Worm (Caenorhabditis elegans) whole organism, late embryonic: ENCODE data around the gene zmp-5.
A peak's percentile ranks its signal among the peaks of the same experiment; 100 is the strongest.

Experiments
- C08G9.2 ChIP-seq: sonication (generic microtip); optimal IDR thresholded peaks from 2 replicates; lab custom pipeline; 2016; ENCODE audit warnings: mild to moderate bottlenecking, missing genetic modification characterization, moderate library complexity, missing compliant biosample characterization
- C38D4.7 ChIP-seq: fragments of 200-800 bp; sonication (Bioruptor generic); optimal IDR thresholded peaks from 2 replicates; lab custom pipeline; 2018; ENCODE audit warnings: mild to moderate bottlenecking, missing genetic modification characterization, moderate library complexity, missing compliant biosample characterization
- K02D7.2 ChIP-seq: sonication (generic microtip); optimal IDR thresholded peaks from 2 replicates; lab custom pipeline; 2017; ENCODE audit warnings: mild to moderate bottlenecking, missing genetic modification characterization, missing compliant biosample characterization
- K09A11.1 ChIP-seq: sonication (generic microtip); optimal IDR thresholded peaks from 2 replicates; lab custom pipeline; 2017; ENCODE audit warnings: antibody characterized with exemption, mild to moderate bottlenecking, missing genetic modification characterization, missing compliant biosample characterization; ENCODE audit not compliant: insufficient read depth
- T23F11.4 ChIP-seq: fragments of 200-800 bp; sonication (Bioruptor generic); optimal IDR thresholded peaks from 2 replicates; lab custom pipeline; 2018; ENCODE audit warnings: mild to moderate bottlenecking, missing genetic modification characterization, missing compliant biosample characterization
- ahr-1 ChIP-seq: sonication (generic microtip); optimal IDR thresholded peaks from 2 replicates; lab custom pipeline; 2016; ENCODE audit warnings: missing genetic modification characterization, missing compliant biosample characterization
- ama-1 ChIP-seq: fragments of 150-350 bp; optimal IDR thresholded peaks from 2 replicates; lab custom pipeline; 2014
- ceh-14 ChIP-seq: sonication (generic microtip); optimal IDR thresholded peaks from 2 replicates; lab custom pipeline; 2016; ENCODE audit warnings: missing genotype, missing genetic modification characterization, missing compliant biosample characterization
- ceh-18 ChIP-seq: sonication (generic microtip); optimal IDR thresholded peaks from 2 replicates; lab custom pipeline; 2016; ENCODE audit warnings: missing genetic modification characterization, missing compliant biosample characterization
- ceh-19 ChIP-seq: fragments of 200-800 bp; sonication (Bioruptor generic); optimal IDR thresholded peaks from 2 replicates; lab custom pipeline; 2018; ENCODE audit warnings: mild to moderate bottlenecking, missing genetic modification characterization, missing compliant biosample characterization
- ceh-2 ChIP-seq: sonication (generic microtip); optimal IDR thresholded peaks from 2 replicates; lab custom pipeline; 2016; ENCODE audit warnings: missing genotype, missing genetic modification characterization, missing compliant biosample characterization
- ceh-22 ChIP-seq: sonication (generic microtip); optimal IDR thresholded peaks from 2 replicates; lab custom pipeline; 2017; ENCODE audit warnings: missing biosample characterization, missing genetic modification characterization
- ceh-24 ChIP-seq: sonication (generic microtip); optimal IDR thresholded peaks from 2 replicates; lab custom pipeline; 2016; ENCODE audit warnings: mild to moderate bottlenecking, missing genetic modification characterization, missing compliant biosample characterization
- ceh-31 ChIP-seq: sonication (generic microtip); optimal IDR thresholded peaks from 2 replicates; lab custom pipeline; 2016; ENCODE audit warnings: missing genetic modification characterization, missing compliant biosample characterization
- ceh-34 ChIP-seq: sonication (generic microtip); optimal IDR thresholded peaks from 2 replicates; lab custom pipeline; 2016; ENCODE audit warnings: mild to moderate bottlenecking, missing genetic modification characterization, missing compliant biosample characterization
- ceh-48 ChIP-seq: sonication (generic microtip); optimal IDR thresholded peaks from 2 replicates; lab custom pipeline; 2016; ENCODE audit warnings: missing genetic modification characterization, inconsistent platforms, missing compliant biosample characterization
- ceh-6 ChIP-seq: fragments of 200-800 bp; sonication (Bioruptor generic); optimal IDR thresholded peaks from 2 replicates; lab custom pipeline; 2018; ENCODE audit warnings: mild to moderate bottlenecking, missing genetic modification characterization, missing compliant biosample characterization
- che-1 ChIP-seq: sonication (generic microtip); optimal IDR thresholded peaks from 2 replicates; lab custom pipeline; 2016; ENCODE audit warnings: mild to moderate bottlenecking, missing genetic modification characterization, missing compliant biosample characterization
- dmd-4 ChIP-seq: sonication (generic microtip); optimal IDR thresholded peaks from 2 replicates; lab custom pipeline; 2016; ENCODE audit warnings: borderline replicate concordance, missing genetic modification characterization, missing compliant biosample characterization
- dve-1 ChIP-seq: sonication (generic microtip); optimal IDR thresholded peaks from 2 replicates; lab custom pipeline; 2017; ENCODE audit warnings: antibody characterized with exemption, mild to moderate bottlenecking, missing genetic modification characterization, missing compliant biosample characterization
- elt-2 ChIP-seq: sonication (generic microtip); optimal IDR thresholded peaks from 2 replicates; lab custom pipeline; 2016; ENCODE audit warnings: missing genetic modification reagents, missing genetic modification characterization, missing compliant biosample characterization
- elt-4 ChIP-seq: sonication (generic microtip); optimal IDR thresholded peaks from 2 replicates; lab custom pipeline; 2016; ENCODE audit warnings: missing genetic modification characterization, missing compliant biosample characterization
- eyg-1 ChIP-seq: sonication (generic microtip); optimal IDR thresholded peaks from 2 replicates; lab custom pipeline; 2016; ENCODE audit warnings: missing genotype, missing genetic modification characterization, missing compliant biosample characterization
- fkh-10 ChIP-seq: fragments of 150-350 bp; optimal IDR thresholded peaks from 2 replicates; lab custom pipeline; 2014; ENCODE audit warnings: missing biosample characterization, missing genetic modification reagents, missing genetic modification characterization
- fkh-6 ChIP-seq: sonication (generic microtip); optimal IDR thresholded peaks from 2 replicates; lab custom pipeline; 2016; ENCODE audit warnings: missing genetic modification characterization, missing compliant biosample characterization
- gmeb-2 ChIP-seq: sonication (generic microtip); optimal IDR thresholded peaks from 2 replicates; lab custom pipeline; 2016; ENCODE audit warnings: missing genetic modification characterization, inconsistent platforms, missing compliant biosample characterization
- hlh-13 ChIP-seq: fragments of 200-800 bp; sonication (Bioruptor generic); optimal IDR thresholded peaks from 2 replicates; lab custom pipeline; 2018; ENCODE audit warnings: mild to moderate bottlenecking, missing genetic modification characterization, missing compliant biosample characterization
- hlh-30 ChIP-seq: sonication (generic microtip); optimal IDR thresholded peaks from 2 replicates; lab custom pipeline; 2017; ENCODE audit warnings: antibody characterized with exemption, missing genetic modification characterization, missing compliant biosample characterization; ENCODE audit not compliant: insufficient read depth
- hlh-6 ChIP-seq: sonication (generic microtip); optimal IDR thresholded peaks from 2 replicates; lab custom pipeline; 2016; ENCODE audit warnings: missing genotype, missing genetic modification characterization, missing compliant biosample characterization
- hlh-8 ChIP-seq: sonication (generic microtip); optimal IDR thresholded peaks from 2 replicates; lab custom pipeline; 2016; ENCODE audit warnings: missing genotype, missing genetic modification characterization, missing compliant biosample characterization
- lim-6 ChIP-seq: sonication (generic microtip); optimal IDR thresholded peaks from 2 replicates; lab custom pipeline; 2016; ENCODE audit warnings: missing genetic modification characterization, missing compliant biosample characterization
- lin-11 ChIP-seq: fragments of 200-800 bp; sonication (Bioruptor generic); optimal IDR thresholded peaks from 2 replicates; lab custom pipeline; 2018; ENCODE audit warnings: mild to moderate bottlenecking, missing genetic modification characterization, missing compliant biosample characterization
- mec-3 ChIP-seq: sonication (generic microtip); optimal IDR thresholded peaks from 2 replicates; lab custom pipeline; 2016; ENCODE audit warnings: borderline replicate concordance, missing genetic modification characterization, missing compliant biosample characterization
- nfya-1 ChIP-seq: sonication (generic microtip); optimal IDR thresholded peaks from 2 replicates; lab custom pipeline; 2017; ENCODE audit warnings: missing genetic modification characterization, mild to moderate bottlenecking, missing compliant biosample characterization, antibody characterized with exemption, moderate library complexity
- npax-4 ChIP-seq: sonication (generic microtip); optimal IDR thresholded peaks from 2 replicates; lab custom pipeline; 2016; ENCODE audit warnings: missing genetic modification characterization, missing compliant biosample characterization
- pag-3 ChIP-seq: sonication (generic microtip); optimal IDR thresholded peaks from 2 replicates; lab custom pipeline; 2016; ENCODE audit warnings: missing compliant biosample characterization, missing genetic modification characterization, borderline replicate concordance
- pat-9 ChIP-seq: fragments of 200-800 bp; sonication (Bioruptor generic); optimal IDR thresholded peaks from 2 replicates; lab custom pipeline; 2018; ENCODE audit warnings: mild to moderate bottlenecking, missing genetic modification characterization, moderate library complexity, missing compliant biosample characterization
- pha-2 ChIP-seq: sonication (generic microtip); optimal IDR thresholded peaks from 2 replicates; lab custom pipeline; 2017; ENCODE audit warnings: mild to moderate bottlenecking, missing genetic modification characterization, missing compliant biosample characterization
- pha-4 ChIP-seq: fragments of 150-350 bp; optimal IDR thresholded peaks from 2 replicates; lab custom pipeline; 2018; ENCODE audit warnings: missing biosample characterization, missing genetic modification reagents, missing genetic modification characterization
- ref-2 ChIP-seq: sonication (generic microtip); optimal IDR thresholded peaks from 2 replicates; lab custom pipeline; 2016; ENCODE audit warnings: missing genetic modification characterization, missing compliant biosample characterization
- sdc-2 ChIP-seq: sonication (generic microtip); optimal IDR thresholded peaks from 2 replicates; lab custom pipeline; 2016; ENCODE audit warnings: missing genotype, missing genetic modification characterization, missing compliant biosample characterization
- sox-4 ChIP-seq: sonication (generic microtip); optimal IDR thresholded peaks from 2 replicates; lab custom pipeline; 2017; ENCODE audit warnings: mild to moderate bottlenecking, missing genetic modification characterization, inconsistent platforms, missing compliant biosample characterization
- tbx-2 ChIP-seq: sonication (generic microtip); optimal IDR thresholded peaks from 2 replicates; lab custom pipeline; 2016; ENCODE audit warnings: missing genetic modification characterization, missing compliant biosample characterization
- ttx-3 ChIP-seq: sonication (generic microtip); optimal IDR thresholded peaks from 2 replicates; lab custom pipeline; 2016; ENCODE audit warnings: missing genetic modification reagents, missing genetic modification characterization, missing compliant biosample characterization
- unc-42 ChIP-seq: sonication (generic microtip); optimal IDR thresholded peaks from 2 replicates; lab custom pipeline; 2016; ENCODE audit warnings: missing genotype, missing genetic modification characterization, missing compliant biosample characterization
- unc-55 ChIP-seq: sonication (generic microtip); optimal IDR thresholded peaks from 2 replicates; lab custom pipeline; 2017; ENCODE audit warnings: missing biosample characterization, missing genetic modification reagents, missing genetic modification characterization
- zip-5 ChIP-seq: sonication (generic microtip); optimal IDR thresholded peaks from 2 replicates; lab custom pipeline; 2016; ENCODE audit warnings: missing genetic modification characterization, missing compliant biosample characterization
- ztf-16 ChIP-seq: sonication (generic microtip); optimal IDR thresholded peaks from 2 replicates; lab custom pipeline; 2017; ENCODE audit warnings: missing genetic modification characterization, missing compliant biosample characterization

The zmp-5 gene

ce11 chrX:12691306-12691705, 44.4 kb downstream of the zmp-5 start, which contains the start of gene ugt-50:
TSS of gene ugt-50 (plus strand) at chrX:12691573.
- TF ChIP-seq elt-2 (tag; lab: Kevin White, UChicago), result peak; percentile 82
- TF ChIP-seq ama-1 (lab: Kevin White, UChicago), result no peak
- no peak for TF ChIP-seq dve-1
- no peak for TF ChIP-seq C38D4.7 (GFP tag; lab: Kevin White, UChicago)
- TF ChIP-seq K02D7.2 (tag; lab: Kevin White, UChicago), result no peak
- no peak for TF ChIP-seq C08G9.2 (tag; lab: Kevin White, UChicago)
- no peak for TF ChIP-seq ref-2 (tag; lab: Kevin White, UChicago)

- peak; percentile 30 for TF ChIP-seq ceh-14 (tag; lab: Kevin White, UChicago)
- peak; percentile 29 for TF ChIP-seq che-1
- TF ChIP-seq C38D4.7 (GFP tag; lab: Kevin White, UChicago), result peak; percentile 34
- TF ChIP-seq ceh-6 (GFP tag; lab: Kevin White, UChicago), result no peak
- peak; percentile 81 for TF ChIP-seq ceh-31 (tag; lab: Kevin White, UChicago)
- TF ChIP-seq pha-2 (tag; lab: Kevin White, UChicago), result no peak
- TF ChIP-seq dmd-4 (tag; lab: Kevin White, UChicago), result no peak
- no peak for TF ChIP-seq T23F11.4
- no peak for TF ChIP-seq fkh-10
- TF ChIP-seq ahr-1, result peak; percentile 11
- no peak for TF ChIP-seq eyg-1
- peak; percentile 55 for TF ChIP-seq ref-2 (tag; lab: Kevin White, UChicago)
- peak; percentile 24 for TF ChIP-seq ceh-2 (tag; lab: Kevin White, UChicago)
- no peak for TF ChIP-seq ztf-16 (tag; lab: Kevin White, UChicago)
- TF ChIP-seq nfya-1 (tag; lab: Kevin White, UChicago), result peak; percentile 56
- peak; percentile 7 for TF ChIP-seq pag-3 (tag; lab: Kevin White, UChicago)
- peak; percentile 19 for TF ChIP-seq ceh-34 (tag; lab: Kevin White, UChicago)
- peak; percentile 6 for TF ChIP-seq ceh-18 (tag; lab: Kevin White, UChicago)
- no peak for TF ChIP-seq lim-6 (tag; lab: Kevin White, UChicago)
- peak; percentile 21 for TF ChIP-seq sdc-2 (tag; lab: Kevin White, UChicago)
- peak; percentile 68 for TF ChIP-seq unc-42 (tag; lab: Kevin White, UChicago)
- TF ChIP-seq sox-4 (tag; lab: Kevin White, UChicago), result peak; percentile 55
- peak; percentile 46 for TF ChIP-seq ceh-48 (tag; lab: Kevin White, UChicago)
- peak; percentile 56 for TF ChIP-seq tbx-2
- peak; percentile 96 for TF ChIP-seq ama-1 (lab: Kevin White, UChicago)
- TF ChIP-seq lin-11 (tag; lab: Kevin White, UChicago), result no peak
- TF ChIP-seq C08G9.2 (tag; lab: Kevin White, UChicago), result peak; percentile 43
- peak; percentile 69 for TF ChIP-seq hlh-6 (tag; lab: Kevin White, UChicago)
- TF ChIP-seq pha-4, result no peak
- peak; percentile 1 for TF ChIP-seq K09A11.1 (tag; lab: Kevin White, UChicago)
- no peak for TF ChIP-seq hlh-13
- no peak for TF ChIP-seq hlh-30 (tag; lab: Kevin White, UChicago)
- peak; percentile 1 for TF ChIP-seq pat-9 (tag; lab: Kevin White, UChicago)
- TF ChIP-seq elt-4 (tag; lab: Kevin White, UChicago), result no peak
Observed at ce11 chrX:12691740-12692383, 44.9 kb downstream of the zmp-5 start.

DNA sequence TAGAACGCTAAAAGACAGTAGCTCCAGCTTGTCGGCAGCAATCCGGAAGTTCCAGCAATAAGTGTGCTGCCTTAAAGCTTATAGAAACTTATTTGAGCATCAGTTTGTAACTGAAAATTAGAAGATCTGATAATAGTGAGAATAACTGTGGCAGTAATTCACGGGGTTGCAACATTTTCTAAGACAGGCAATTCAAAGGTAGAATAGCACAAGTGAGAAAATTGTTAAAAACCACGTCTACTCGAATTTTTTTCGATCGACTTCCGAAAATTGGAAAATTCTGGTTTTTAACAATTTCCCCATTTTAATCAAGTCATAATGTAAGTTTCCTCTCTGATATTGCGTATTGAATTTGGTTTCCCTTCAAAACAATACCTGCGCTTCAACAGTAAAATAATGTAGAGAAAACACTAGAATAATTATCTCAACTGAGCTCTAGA, 46.3 kb downstream of the zmp-5 start:
- no peak for TF ChIP-seq mec-3 (tag; lab: Kevin White, UChicago)
- TF ChIP-seq ceh-22 (tag; lab: Kevin White, UChicago), result no peak
- TF ChIP-seq C08G9.2 (tag; lab: Kevin White, UChicago), result no peak
- no peak for TF ChIP-seq npax-4 (tag; lab: Kevin White, UChicago)
- peak; percentile 13 for TF ChIP-seq ceh-24
- TF ChIP-seq ahr-1, result no peak
- TF ChIP-seq ceh-19, result peak; percentile 61
- TF ChIP-seq gmeb-2 (tag; lab: Kevin White, UChicago), result no peak
- peak; percentile 28 for TF ChIP-seq K02D7.2 (tag; lab: Kevin White, UChicago)
- no peak for TF ChIP-seq zip-5
- no peak for TF ChIP-seq fkh-6 (tag; lab: Kevin White, UChicago)
- TF ChIP-seq hlh-8 (tag; lab: Kevin White, UChicago), result no peak
- peak; percentile 50 for TF ChIP-seq ttx-3
- TF ChIP-seq K09A11.1 (tag; lab: Kevin White, UChicago), result no peak
- peak; percentile 36 for TF ChIP-seq pha-2 (tag; lab: Kevin White, UChicago)
- TF ChIP-seq unc-55, result no peak
